Worm (Caenorhabditis elegans): ENCODE results near the gene cln-3.3.

DNA sequence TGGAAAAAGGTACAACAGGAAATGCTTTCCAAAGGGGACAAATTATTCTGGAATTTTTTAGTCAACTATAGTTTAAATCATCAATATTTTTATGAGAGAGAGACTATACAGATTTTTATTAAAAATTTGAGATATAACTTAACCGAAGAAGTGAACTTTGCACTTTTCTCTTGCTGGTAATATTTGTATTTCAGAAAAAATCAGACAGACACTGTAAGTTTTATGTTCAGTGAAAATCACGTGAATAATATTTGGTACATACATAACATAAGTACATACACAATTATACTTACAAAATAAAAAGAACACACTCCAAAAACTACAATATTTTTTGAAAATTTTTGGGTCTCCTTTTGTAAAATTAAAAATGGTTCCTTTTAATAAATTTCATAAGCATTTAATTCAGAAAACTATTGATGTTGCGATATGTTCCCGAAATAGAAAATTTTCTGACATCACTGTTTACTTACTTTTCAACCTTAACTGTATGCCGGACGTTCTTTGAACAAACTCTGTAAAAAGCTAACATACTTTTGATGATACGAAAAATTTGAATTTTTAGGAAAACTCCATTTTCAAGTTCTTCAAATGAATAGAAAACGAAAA is 45.1 kb upstream of the cln-3.3 start, which contains the start of the genes F28A12.10 and acd-4:
- TF ChIP-seq nhr-77 (tag; optimal IDR thresholded peaks at IDR 0.05) (no peak), nhr-23 (tag; optimal IDR thresholded peaks at IDR 0.05) (no peak), skn-1 (tag; optimal IDR thresholded peaks at IDR 0.05) (no peak), nhr-237 (tag; optimal IDR thresholded peaks at IDR 0.05) (no peak), nhr-25 (tag; optimal IDR thresholded peaks at IDR 0.05) (no peak)
